Worm (Caenorhabditis elegans) whole organism, late embryonic: ENCODE measurements around the gene ile-2.

Experiments
- Y22D7AL.16 ChIP-seq: sonication (generic microtip); optimal IDR thresholded peaks from 2 replicates; lab custom pipeline; 2016; ENCODE audit warnings: missing genetic modification characterization, missing compliant biosample characterization
- ceh-34 ChIP-seq: sonication (generic microtip); optimal IDR thresholded peaks from 2 replicates; lab custom pipeline; 2016; ENCODE audit warnings: mild to moderate bottlenecking, missing genetic modification characterization, missing compliant biosample characterization
- ceh-9 ChIP-seq: sonication (generic microtip); optimal IDR thresholded peaks from 2 replicates; lab custom pipeline; 2016; ENCODE audit warnings: mild to moderate bottlenecking, missing genetic modification characterization, inconsistent platforms, missing compliant biosample characterization
- elt-2 ChIP-seq: sonication (generic microtip); optimal IDR thresholded peaks from 2 replicates; lab custom pipeline; 2016; ENCODE audit warnings: missing genetic modification reagents, missing genetic modification characterization, missing compliant biosample characterization
- hlh-15 ChIP-seq: sonication (generic microtip); optimal IDR thresholded peaks from 2 replicates; lab custom pipeline; 2016; ENCODE audit warnings: missing genetic modification characterization, missing compliant biosample characterization
- hlh-30 ChIP-seq: sonication (generic microtip); optimal IDR thresholded peaks from 2 replicates; lab custom pipeline; 2017; ENCODE audit warnings: antibody characterized with exemption, missing genetic modification characterization, missing compliant biosample characterization; ENCODE audit not compliant: insufficient read depth
- pag-3 ChIP-seq: sonication (generic microtip); optimal IDR thresholded peaks from 2 replicates; lab custom pipeline; 2016; ENCODE audit warnings: missing compliant biosample characterization, missing genetic modification characterization, borderline replicate concordance
- pqm-1 ChIP-seq: sonication (generic microtip); optimal IDR thresholded peaks from 2 replicates; lab custom pipeline; 2016; ENCODE audit warnings: missing genetic modification characterization, missing compliant biosample characterization
- ttx-3 ChIP-seq: sonication (generic microtip); optimal IDR thresholded peaks from 2 replicates; lab custom pipeline; 2016; ENCODE audit warnings: missing genetic modification reagents, missing genetic modification characterization, missing compliant biosample characterization
- zip-5 ChIP-seq: sonication (generic microtip); optimal IDR thresholded peaks from 2 replicates; lab custom pipeline; 2016; ENCODE audit warnings: missing genetic modification characterization, missing compliant biosample characterization
- ztf-16 ChIP-seq: sonication (generic microtip); optimal IDR thresholded peaks from 2 replicates; lab custom pipeline; 2017; ENCODE audit warnings: missing genetic modification characterization, missing compliant biosample characterization

DNA sequence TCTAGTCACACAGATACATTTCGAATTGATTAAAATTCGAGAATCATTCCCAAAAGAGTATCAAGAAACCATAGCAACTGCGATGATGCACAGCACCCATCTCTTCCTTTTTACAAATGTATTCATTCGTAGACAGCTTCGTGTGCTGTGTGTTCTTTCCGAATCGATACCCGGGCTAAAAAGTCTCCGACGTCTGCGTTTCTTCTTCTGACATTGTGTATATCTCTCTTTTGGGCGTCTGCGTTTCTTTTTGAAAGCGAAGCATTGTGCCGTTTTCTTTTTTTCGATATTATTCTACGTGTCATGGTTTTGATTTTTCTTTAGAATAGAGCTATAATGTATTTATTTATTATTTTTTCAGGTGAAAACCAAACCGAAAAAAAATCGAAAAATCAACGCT, 19.6 kb downstream of the ile-2 start, which contains the start of gene attf-5:
- TF ChIP-seq pqm-1 (tag; lab: Kevin White, UChicago) (no peak), ttx-3 (tag; lab: Kevin White, UChicago) (no peak), pag-3 (tag; lab: Kevin White, UChicago) (no peak), ceh-9 (tag; lab: Kevin White, UChicago) (no peak), hlh-15 (tag; lab: Kevin White, UChicago) (no peak), hlh-30 (tag; lab: Kevin White, UChicago) (no peak), ceh-34 (tag; lab: Kevin White, UChicago) (no peak), elt-2 (tag; lab: Kevin White, UChicago) (no peak), ztf-16 (no peak), zip-5 (tag; lab: Kevin White, UChicago) (no peak), Y22D7AL.16 (tag; lab: Kevin White, UChicago) (no peak)
